Worm (Caenorhabditis elegans): Measurements from ENCODE around the gene AC3.5.

ce11 chrV:10404701-10405100, 16.4 kb downstream of the AC3.5 start:
- TF ChIP-seq snpc-4 (tag; optimal IDR thresholded peaks at IDR 0.05) (no peak), nhr-11 (tag; optimal IDR thresholded peaks at IDR 0.05) (no peak), nhr-23 (tag; optimal IDR thresholded peaks at IDR 0.05) (no peak), nhr-76 (tag; optimal IDR thresholded peaks at IDR 0.05) (no peak), ztf-11 (tag; optimal IDR thresholded peaks at IDR 0.05) (no peak), unc-62 (GFP tag; optimal IDR thresholded peaks at IDR 0.05) (no peak), nhr-28 (tag; optimal IDR thresholded peaks at IDR 0.05) (no peak)
